Fruit fly (Drosophila melanogaster): ENCODE data around the gene CG32669.
A peak's percentile ranks its signal among the peaks of the same experiment; 100 is the strongest.

CG32669 gene

DNA sequence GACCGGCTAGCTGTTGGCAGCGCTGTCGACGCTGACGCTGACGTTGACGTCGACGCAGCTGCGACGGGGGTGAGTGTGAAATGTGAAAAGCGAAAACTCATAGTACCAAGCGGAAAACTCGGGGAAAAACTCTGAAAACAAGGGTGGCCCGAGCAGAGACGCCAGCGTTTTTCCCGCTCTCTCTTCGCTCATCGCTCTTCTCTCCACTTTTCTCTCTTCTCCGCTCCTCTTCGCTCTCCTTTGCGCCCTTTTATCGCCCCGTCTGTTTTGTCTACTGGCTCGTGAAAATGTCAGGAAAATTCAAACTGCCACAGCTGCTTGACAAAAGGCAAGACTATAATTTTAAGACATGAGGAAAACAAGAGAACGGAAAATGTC, 21.5 kb downstream of the CG32669 start:
- TF ChIP-seq CG10431 (GFP tag; optimal IDR thresholded peaks at IDR 0.05) (no peak), psq (GFP tag; optimal IDR thresholded peaks at IDR 0.05) (peak; percentile 86), CG15073 (GFP tag; optimal IDR thresholded peaks at IDR 0.05) (no peak), tna (GFP tag; IDR thresholded peaks at IDR 0.05; ENCODE audit: partially characterized antibody) (no peak), Antp (GFP tag; optimal IDR thresholded peaks at IDR 0.05) (no peak), fd102C (GFP tag; optimal IDR thresholded peaks at IDR 0.05) (no peak), chinmo (GFP tag; IDR thresholded peaks at IDR 0.05; ENCODE audit: partially characterized antibody) (0 out of 4 replicates have a peak, but pooled peaks have one; percentile 11), chn (GFP tag; optimal IDR thresholded peaks at IDR 0.05) (no peak), CG11247 (GFP tag; IDR thresholded peaks at IDR 0.05) (no peak), crc (GFP tag; optimal IDR thresholded peaks at IDR 0.05) (no peak), Gsc (GFP tag; IDR thresholded peaks at IDR 0.05) (no peak), Adf1 (GFP tag; IDR thresholded peaks at IDR 0.05) (peak; percentile 92), sqz (GFP tag; optimal IDR thresholded peaks at IDR 0.05) (no peak), yki (optimal IDR thresholded peaks at IDR 0.05) (peak; percentile 70), MTF-1 (GFP tag; optimal IDR thresholded peaks at IDR 0.05; ENCODE audit: borderline replicate concordance) (no peak), crol (GFP tag; IDR thresholded peaks at IDR 0.05) (peak; percentile 53), bbx (GFP tag; IDR thresholded peaks at IDR 0.05; ENCODE audit: partially characterized antibody) (peak; percentile 26; the same call in 1 of the 2 replicates), br (optimal IDR thresholded peaks at IDR 0.05) (no peak), B-H1 (GFP tag; IDR thresholded peaks at IDR 0.05) (no peak), z (GFP tag; IDR thresholded peaks at IDR 0.05) (peak; percentile 84), CG5180 (GFP tag; optimal IDR thresholded peaks at IDR 0.05) (no peak), Trl (optimal IDR thresholded peaks at IDR 0.05) (peak; percentile 63 to 92), Trl (GFP tag; optimal IDR thresholded peaks at IDR 0.05) (no peak), kay (GFP tag; optimal IDR thresholded peaks at IDR 0.05) (no peak), Dfd (GFP tag; optimal IDR thresholded peaks at IDR 0.05) (no peak), pros (GFP tag; optimal IDR thresholded peaks at IDR 0.05) (peak; percentile 90)

DNA sequence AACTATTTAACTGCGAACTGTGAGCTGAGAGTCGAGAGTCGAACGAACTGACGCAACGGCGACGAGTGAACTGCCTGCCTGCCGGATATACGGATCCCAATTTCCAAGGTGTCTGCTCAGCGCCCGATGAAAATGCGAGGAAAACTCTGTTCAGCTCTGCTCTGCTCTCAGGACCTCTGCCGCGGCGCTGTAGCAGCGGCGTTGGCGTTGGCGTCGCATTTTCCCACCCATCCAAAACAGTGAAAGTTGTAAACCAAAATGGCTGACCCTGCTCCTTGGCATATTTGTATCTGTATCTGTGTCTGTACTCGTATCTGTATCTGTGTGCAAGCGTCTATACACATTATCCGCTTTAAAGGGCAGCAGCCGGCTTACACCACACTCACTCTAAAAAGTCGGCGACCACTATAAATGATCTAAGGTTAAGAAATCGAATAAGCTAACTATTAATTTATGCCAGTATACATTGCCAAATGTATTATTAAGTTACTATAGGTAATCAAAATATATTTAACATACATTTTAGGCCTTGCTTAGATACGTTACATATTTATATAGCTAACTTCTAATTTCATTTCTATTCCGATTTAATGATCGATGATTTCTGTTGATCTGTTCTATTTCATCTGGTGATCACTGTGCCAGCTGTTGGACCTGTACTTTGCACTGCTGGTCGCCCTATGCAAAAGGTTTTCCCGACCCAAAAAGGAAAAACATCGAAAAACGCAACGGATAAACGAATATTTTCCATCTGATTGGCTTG, 22.0 kb downstream of the CG32669 start:
- peak; percentile 14 for TF ChIP-seq CG31365 (tag; optimal IDR thresholded peaks at IDR 0.05)
- no peak for TF ChIP-seq B-H2 (GFP tag; optimal IDR thresholded peaks at IDR 0.05)
- TF ChIP-seq MESR4 (GFP tag; optimal IDR thresholded peaks at IDR 0.05): no peak
- no peak for TF ChIP-seq CG42726 (GFP tag; IDR thresholded peaks at IDR 0.05; ENCODE audit: partially characterized antibody)
- no peak; the same call in 1 of the 2 replicates for TF ChIP-seq E2f2 (GFP tag; IDR thresholded peaks at IDR 0.05)
- no peak for TF ChIP-seq sima (GFP tag; optimal IDR thresholded peaks at IDR 0.05)
- TF ChIP-seq bowl (GFP tag; IDR thresholded peaks at IDR 0.05): no peak
- peak; percentile 73 for TF ChIP-seq unpg (GFP tag; optimal IDR thresholded peaks at IDR 0.05)
- peak; percentile 64 for TF ChIP-seq Spps (tag; optimal IDR thresholded peaks at IDR 0.05)
- TF ChIP-seq CG9876 (GFP tag; optimal IDR thresholded peaks at IDR 0.05): no peak
- TF ChIP-seq pita (GFP tag; optimal IDR thresholded peaks at IDR 0.05): no peak
- TF ChIP-seq Oaz (GFP tag; IDR thresholded peaks at IDR 0.05): no peak
- TF ChIP-seq CG43689 (GFP tag; IDR thresholded peaks at IDR 0.05): no peak
- no peak for TF ChIP-seq dm (GFP tag; optimal IDR thresholded peaks at IDR 0.05)
- TF ChIP-seq hb (GFP tag; IDR thresholded peaks at IDR 0.05; ENCODE audit: partially characterized antibody): no peak
- no peak for TF ChIP-seq C15 (GFP tag; IDR thresholded peaks at IDR 0.05)
- peak; percentile 20 for TF ChIP-seq Mes4 (GFP tag; optimal IDR thresholded peaks at IDR 0.05)
- peak; percentile 87 for TF ChIP-seq CG33557 (GFP tag; optimal IDR thresholded peaks at IDR 0.05)
- peak; percentile 100 for TF ChIP-seq CG8388 (GFP tag; optimal IDR thresholded peaks at IDR 0.05)
- TF ChIP-seq peb (GFP tag; IDR thresholded peaks at IDR 0.05): 0 out of 2 replicates have a peak, but pooled peaks have one; percentile 13
- TF ChIP-seq CG13775 (GFP tag; optimal IDR thresholded peaks at IDR 0.05): peak; percentile 78
- no peak for TF ChIP-seq gsb (GFP tag; IDR thresholded peaks at IDR 0.05)
- TF ChIP-seq MTF-1 (GFP tag; optimal IDR thresholded peaks at IDR 0.05; ENCODE audit: borderline replicate concordance): peak; percentile 51
- TF ChIP-seq repo (GFP tag; optimal IDR thresholded peaks at IDR 0.05): no peak
- TF ChIP-seq CG16779 (GFP tag; IDR thresholded peaks at IDR 0.05): no peak
- no peak for TF ChIP-seq HLH4C (GFP tag; IDR thresholded peaks at IDR 0.05; ENCODE audit: partially characterized antibody)
- TF ChIP-seq Aef1 (GFP tag; IDR thresholded peaks at IDR 0.05): no peak

Data from whole organism, embryonic.